Fruit fly (Drosophila melanogaster) Kc167 (cell line): ENCODE data around the gene GNBP3.

Source experiments
- Myc ChIP-seq: fragments of >200 bp; optimal IDR thresholded peaks from 2 replicates; lab custom pipeline; 2017; ENCODE audit warnings: missing external identifiers
- Sin3A ChIP-seq: fragments of >200 bp; optimal IDR thresholded peaks from 2 replicates; lab custom pipeline; 2018; ENCODE audit warnings: missing external identifiers
- h ChIP-seq: fragments of >200 bp; optimal IDR thresholded peaks from 3 replicates; lab custom pipeline; 2018; ENCODE audit warnings: missing external identifiers
- psq ChIP-seq: fragments of >200 bp; optimal IDR thresholded peaks from 2 replicates; lab custom pipeline; 2017; ENCODE audit warnings: missing external identifiers
- ttk ChIP-seq: sonication (Bioruptor generic); optimal IDR thresholded peaks from 2 replicates; lab custom pipeline; 2017; ENCODE audit warnings: missing external identifiers

DNA sequence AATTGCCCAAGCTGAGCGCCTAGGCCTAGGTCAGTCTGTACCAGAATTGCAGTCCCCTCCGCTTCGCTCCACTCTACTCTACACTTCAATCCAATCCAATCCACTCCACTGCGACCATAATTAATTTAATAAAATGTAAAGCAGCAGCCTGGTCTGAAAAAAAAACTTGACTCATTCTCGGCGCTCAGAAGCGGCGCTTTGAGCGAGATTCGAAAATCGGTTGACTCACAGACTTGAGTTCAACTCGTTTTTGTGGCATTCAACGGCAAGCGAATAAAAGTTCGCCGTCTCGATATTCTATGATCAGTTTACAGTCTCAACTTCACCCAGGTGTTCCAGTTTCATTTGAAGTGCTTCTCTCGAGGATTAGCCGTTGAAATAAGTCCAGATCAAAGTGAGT lies 26.7 kb downstream of the GNBP3 start, which contains the start of gene CG13314:
- TF ChIP-seq Myc: no peak
- TF ChIP-seq h (lab: Kevin White, UChicago): no peak
- TF ChIP-seq ttk: no peak
- TF ChIP-seq psq (lab: Kevin White, UChicago): no peak
- no peak for TF ChIP-seq Sin3A (lab: Kevin White, UChicago)
